Fruit fly (Drosophila melanogaster) whole organism, pupa: Measurements from ENCODE around the gene Klp31E.
A peak's percentile ranks its signal among the peaks of the same experiment; 100 is the strongest.

Experiments used
- CG10348 ChIP-seq: fragments of 200-800 bp; sonication (Bioruptor generic); IDR thresholded peaks from 2 replicates; pipeline ENCODE4 v1.3.6; 2022; ENCODE audit warnings: missing biosample characterization, missing genetic modification characterization
- CG12605 ChIP-seq: fragments of 200-800 bp; sonication (Bioruptor generic); IDR thresholded peaks from 2 replicates; pipeline ENCODE4 v1.3.6; 2022; ENCODE audit warnings: missing biosample characterization, missing genetic modification characterization
- CG13204 ChIP-seq: fragments of 200-800 bp; sonication (Bioruptor generic); optimal IDR thresholded peaks from 2 replicates; lab custom pipeline; 2018; ENCODE audit warnings: missing biosample characterization, mild to moderate bottlenecking, missing genetic modification characterization, moderate library complexity
- CG14655 ChIP-seq: fragments of 200-800 bp; sonication (Bioruptor generic); optimal IDR thresholded peaks from 3 replicates; lab custom pipeline; 2017; ENCODE audit warnings: mild to moderate bottlenecking, missing biosample characterization, missing genetic modification reagents, missing genetic modification characterization
- CG15710 ChIP-seq: fragments of 200-800 bp; sonication (Bioruptor generic); optimal IDR thresholded peaks from 2 replicates; lab custom pipeline; 2018; ENCODE audit warnings: missing biosample characterization, mild to moderate bottlenecking, missing genetic modification characterization, moderate library complexity
- CG17806 ChIP-seq: fragments of 200-800 bp; sonication (Bioruptor generic); optimal IDR thresholded peaks from 2 replicates; lab custom pipeline; 2018; ENCODE audit warnings: missing biosample characterization, mild to moderate bottlenecking, missing genetic modification characterization, moderate library complexity
- CG32121 ChIP-seq: fragments of 200-800 bp; sonication (Bioruptor generic); IDR thresholded peaks from 2 replicates; pipeline ENCODE4 v1.3.6; 2022; ENCODE audit warnings: missing biosample characterization, missing genetic modification characterization
- CG34367 ChIP-seq: fragments of 200-800 bp; sonication (Bioruptor generic); optimal IDR thresholded peaks from 2 replicates; lab custom pipeline; 2018; ENCODE audit warnings: missing biosample characterization, mild to moderate bottlenecking, missing genetic modification characterization
- CG4496 ChIP-seq: fragments of 200-800 bp; sonication (Bioruptor generic); IDR thresholded peaks from 3 replicates; pipeline ENCODE4 v1.3.6; 2022; ENCODE audit warnings: missing biosample characterization, missing genetic modification characterization
- CG8159 ChIP-seq: fragments of 200-800 bp; sonication (Bioruptor generic); optimal IDR thresholded peaks from 3 replicates; lab custom pipeline; 2018; ENCODE audit warnings: missing biosample characterization, mild to moderate bottlenecking, missing genetic modification characterization, moderate library complexity
- CG8301 ChIP-seq: fragments of 200-800 bp; sonication (Bioruptor generic); optimal IDR thresholded peaks from 2 replicates; lab custom pipeline; 2018; ENCODE audit warnings: missing biosample characterization, mild to moderate bottlenecking, missing genetic modification characterization
- CG9948 ChIP-seq: fragments of 200-800 bp; sonication (Bioruptor generic); optimal IDR thresholded peaks from 2 replicates; lab custom pipeline; 2018; ENCODE audit warnings: missing biosample characterization, mild to moderate bottlenecking, missing genetic modification characterization, moderate library complexity
- D1 ChIP-seq: fragments of 200-800 bp; sonication (Bioruptor generic); optimal IDR thresholded peaks from 2 replicates; lab custom pipeline; 2018; ENCODE audit warnings: missing biosample characterization, mild to moderate bottlenecking, missing genetic modification characterization, moderate library complexity
- EcR ChIP-seq: fragments of 200-800 bp; sonication (Bioruptor generic); optimal IDR thresholded peaks from 3 replicates; lab custom pipeline; 2019; ENCODE audit warnings: missing biosample characterization, missing genetic modification characterization, mild to moderate bottlenecking, moderate library complexity, missing genetic modification reagents
- Ets98B ChIP-seq: fragments of 200-800 bp; sonication (Bioruptor generic); IDR thresholded peaks from 2 replicates; pipeline ENCODE4 v1.3.6; 2022; ENCODE audit warnings: missing biosample characterization, missing genetic modification characterization
- Pif1A ChIP-seq: fragments of 200-800 bp; sonication (Bioruptor generic); optimal IDR thresholded peaks from 3 replicates; lab custom pipeline; 2016; ENCODE audit warnings: missing biosample characterization, missing genetic modification characterization
- Pif1B ChIP-seq: fragments of 200-800 bp; sonication (Bioruptor generic); optimal IDR thresholded peaks from 3 replicates; lab custom pipeline; 2016; ENCODE audit warnings: missing biosample characterization, missing genetic modification characterization
- Snoo ChIP-seq: fragments of 200-800 bp; sonication (Bioruptor generic); optimal IDR thresholded peaks from 3 replicates; lab custom pipeline; 2017; ENCODE audit warnings: missing biosample characterization, mild to moderate bottlenecking, missing genetic modification characterization, inconsistent platforms
- gl ChIP-seq: fragments of 200-800 bp; sonication (Bioruptor generic); optimal IDR thresholded peaks from 2 replicates; lab custom pipeline; 2018; ENCODE audit warnings: missing biosample characterization, mild to moderate bottlenecking, missing genetic modification characterization
- rn ChIP-seq: fragments of 200-800 bp; sonication (Bioruptor generic); IDR thresholded peaks from 2 replicates; pipeline ENCODE4 v1.3.6; 2022; ENCODE audit warnings: missing biosample characterization, missing genetic modification characterization

The Klp31E gene

DNA sequence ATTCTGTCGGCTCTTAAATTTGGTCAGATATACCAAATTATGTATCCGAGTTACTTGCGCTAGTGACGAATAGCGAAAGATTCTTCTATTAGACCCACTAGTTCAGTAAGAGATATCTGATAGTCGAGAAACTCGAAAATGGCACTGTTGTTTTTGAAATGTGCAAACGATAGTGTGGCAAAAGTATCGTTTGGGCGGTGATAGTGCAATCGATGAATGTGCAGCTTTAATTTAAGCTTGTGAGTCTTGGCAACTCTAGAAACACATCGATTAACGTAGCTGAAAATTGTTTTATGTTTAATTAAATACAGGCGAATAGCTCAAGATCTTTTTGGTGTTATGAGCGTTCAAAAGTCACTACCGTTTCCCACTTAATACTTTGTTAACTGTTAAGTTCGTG is 23.5 kb downstream of the Klp31E start, which contains the start of gene STUB1:
TSS of gene STUB1 (plus strand) at position 232 of the 400 bp plus-strand sequence.
- no peak for TF ChIP-seq CG4496 (GFP tag; lab: Robert Waterston, UW)
- no peak for TF ChIP-seq EcR (GFP tag; lab: Kevin White, UChicago)
- no peak for TF ChIP-seq Ets98B
- TF ChIP-seq Pif1B = no peak

DNA sequence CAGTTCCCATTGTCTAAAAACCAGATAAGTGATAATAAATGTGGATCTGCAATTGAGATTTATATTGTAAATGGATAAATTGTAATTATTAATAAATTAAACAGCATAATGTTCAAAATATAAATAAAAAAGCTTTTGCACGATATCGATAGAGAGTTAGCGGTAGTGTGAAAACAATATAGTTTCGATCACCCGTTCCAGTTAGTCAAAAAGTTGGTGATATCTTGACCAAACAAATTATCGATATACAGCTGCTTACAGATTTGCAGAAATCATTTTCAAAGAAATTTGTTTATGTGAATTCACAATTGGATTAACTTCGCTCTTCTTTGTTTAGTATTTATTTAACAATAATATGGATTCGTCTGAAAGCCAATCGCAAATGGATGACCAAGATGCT is 25.4 kb downstream of the Klp31E start, which contains the start of gene Nse4:
TSS of gene Nse4 (plus strand) at position 267 of the 400 bp plus-strand sequence.
- TF ChIP-seq CG17806 (tag; lab: Kevin White, UChicago) (no peak), CG14655 (no peak), Ets98B (no peak), gl (tag; lab: Kevin White, UChicago) (no peak), CG10348 (no peak), CG8159 (tag; lab: Kevin White, UChicago) (no peak), EcR (GFP tag; lab: Kevin White, UChicago) (no peak), CG8301 (tag; lab: Kevin White, UChicago) (no peak), CG34367 (tag; lab: Kevin White, UChicago) (no peak), Snoo (tag; lab: Kevin White, UChicago) (no peak), CG15710 (tag; lab: Kevin White, UChicago) (no peak), CG32121 (GFP tag; lab: Robert Waterston, UW) (no peak), CG12605 (GFP tag; lab: Robert Waterston, UW) (no peak), CG4496 (GFP tag; lab: Robert Waterston, UW) (no peak), Pif1A (GFP tag; lab: Kevin White, UChicago) (no peak), rn (GFP tag; lab: Robert Waterston, UW) (no peak)
- TF ChIP-seq, all 21 proteins: peak for 0

DNA sequence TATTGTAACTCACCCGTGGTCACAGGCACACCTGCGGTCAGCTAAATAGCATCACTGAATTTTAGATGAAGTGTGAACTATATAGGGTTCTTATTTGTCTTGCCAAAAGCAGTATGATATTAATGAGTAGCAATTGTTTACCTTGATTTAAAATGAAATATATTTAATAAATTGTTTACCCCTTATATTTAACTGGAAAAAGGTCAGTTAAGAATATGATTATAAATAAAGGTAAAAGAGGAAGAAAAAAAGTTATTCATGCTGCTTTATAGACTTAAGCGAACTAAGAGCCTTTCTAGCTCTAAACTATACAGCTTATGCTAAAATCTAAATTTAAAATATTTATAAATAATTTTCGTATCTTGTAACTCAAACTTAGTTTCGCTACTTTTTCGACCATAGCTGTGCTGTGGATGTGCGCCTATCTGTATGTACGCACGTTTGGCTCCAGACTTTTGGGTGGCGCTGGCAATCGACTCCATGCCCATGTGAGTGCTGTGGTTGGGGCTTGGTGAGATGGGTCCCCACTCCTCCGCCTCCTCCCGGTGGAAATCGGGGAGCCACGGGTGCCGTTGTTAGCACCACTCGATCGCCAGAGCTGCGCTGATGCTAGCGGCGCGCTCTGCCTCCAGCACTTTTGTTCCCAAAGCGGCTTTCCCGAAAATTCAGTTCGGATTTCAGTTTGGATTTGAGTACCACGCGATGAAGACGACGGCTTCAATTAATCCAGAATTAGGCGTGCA is 28.4 kb downstream of the Klp31E start, which contains the start of gene loh:
TSS of gene loh (plus strand) at position 487 of the 743 bp plus-strand sequence.
- no peak for TF ChIP-seq CG34367 (tag; lab: Kevin White, UChicago)
- TF ChIP-seq CG8301 (tag; lab: Kevin White, UChicago) = no peak
- no peak for TF ChIP-seq D1 (tag; lab: Kevin White, UChicago)
- TF ChIP-seq CG14655 = no peak
- TF ChIP-seq Ets98B = no peak
- TF ChIP-seq Snoo (tag; lab: Kevin White, UChicago) = peak; percentile 41
- TF ChIP-seq CG32121 (GFP tag; lab: Robert Waterston, UW) = no peak
- TF ChIP-seq, all 21 proteins: peak for 1

DNA sequence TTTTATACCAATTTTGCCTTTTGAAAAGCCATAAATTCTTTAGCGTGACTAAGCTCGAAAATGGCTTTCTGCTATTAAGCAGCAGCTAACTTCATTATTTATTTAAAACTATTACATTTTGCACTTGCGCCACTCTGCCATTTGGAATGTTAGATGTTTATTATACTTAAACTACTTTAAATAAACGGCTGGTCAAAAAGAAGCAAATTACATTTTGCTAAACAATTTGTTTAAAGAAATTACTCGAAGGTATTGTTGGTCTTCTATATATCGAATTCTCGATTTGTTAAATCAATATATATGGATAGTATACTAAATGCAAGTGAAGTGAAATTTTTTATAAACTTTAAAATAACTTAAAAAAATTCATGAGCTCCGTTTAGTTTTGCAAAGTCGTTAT is 38.5 kb downstream of the Klp31E start, which contains the start of gene ppk10:
TSS of gene ppk10 (minus strand) at position 101 of the 400 bp plus-strand sequence.
- TF ChIP-seq CG12605 (GFP tag; lab: Robert Waterston, UW) (no peak), CG8159 (tag; lab: Kevin White, UChicago) (no peak), Snoo (tag; lab: Kevin White, UChicago) (no peak), D1 (tag; lab: Kevin White, UChicago) (no peak), EcR (GFP tag; lab: Kevin White, UChicago) (no peak), CG17806 (tag; lab: Kevin White, UChicago) (no peak), CG13204 (GFP tag; lab: Kevin White, UChicago) (no peak), Pif1A (GFP tag; lab: Kevin White, UChicago) (no peak)
- TF ChIP-seq, all 21 proteins: peak for 0

DNA sequence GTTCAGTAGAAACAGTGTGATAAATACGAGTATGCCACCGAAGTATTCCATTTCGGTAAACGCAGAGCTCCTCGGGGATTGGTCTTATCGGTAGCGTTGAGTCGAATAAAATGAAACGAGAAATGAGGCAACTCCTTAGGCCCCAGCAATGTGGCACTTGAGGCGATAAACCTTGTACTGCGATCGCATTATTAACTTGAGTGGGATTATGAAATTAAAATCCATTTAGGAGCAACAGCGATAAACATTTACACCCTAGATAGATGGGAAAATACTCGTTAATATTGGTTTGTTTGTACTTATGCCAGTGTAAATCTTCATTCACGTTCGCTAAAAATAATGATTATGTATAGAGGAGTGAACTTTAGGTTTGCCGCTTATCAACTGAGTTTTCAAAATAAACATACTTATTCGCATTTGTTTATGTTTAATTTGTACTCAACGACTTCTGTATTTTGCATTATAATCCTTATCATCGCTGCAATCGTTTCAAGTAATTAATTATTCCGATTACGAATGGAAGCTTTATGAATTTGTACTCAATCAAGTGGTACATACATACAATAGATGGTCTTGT is 42.2 kb downstream of the Klp31E start:
- TF ChIP-seq CG32121 (GFP tag; lab: Robert Waterston, UW) = no peak
- TF ChIP-seq CG8301 (tag; lab: Kevin White, UChicago) = no peak
- TF ChIP-seq CG9948 (tag; lab: Kevin White, UChicago) = no peak
- TF ChIP-seq Ets98B = no peak
- TF ChIP-seq rn (GFP tag; lab: Robert Waterston, UW) = no peak
- no peak for TF ChIP-seq CG14655
- no peak for TF ChIP-seq CG13204 (GFP tag; lab: Kevin White, UChicago)
- TF ChIP-seq CG4496 (GFP tag; lab: Robert Waterston, UW) = no peak
- no peak for TF ChIP-seq Snoo (tag; lab: Kevin White, UChicago)
- no peak for TF ChIP-seq CG34367 (tag; lab: Kevin White, UChicago)
- TF ChIP-seq gl (tag; lab: Kevin White, UChicago) = no peak

DNA sequence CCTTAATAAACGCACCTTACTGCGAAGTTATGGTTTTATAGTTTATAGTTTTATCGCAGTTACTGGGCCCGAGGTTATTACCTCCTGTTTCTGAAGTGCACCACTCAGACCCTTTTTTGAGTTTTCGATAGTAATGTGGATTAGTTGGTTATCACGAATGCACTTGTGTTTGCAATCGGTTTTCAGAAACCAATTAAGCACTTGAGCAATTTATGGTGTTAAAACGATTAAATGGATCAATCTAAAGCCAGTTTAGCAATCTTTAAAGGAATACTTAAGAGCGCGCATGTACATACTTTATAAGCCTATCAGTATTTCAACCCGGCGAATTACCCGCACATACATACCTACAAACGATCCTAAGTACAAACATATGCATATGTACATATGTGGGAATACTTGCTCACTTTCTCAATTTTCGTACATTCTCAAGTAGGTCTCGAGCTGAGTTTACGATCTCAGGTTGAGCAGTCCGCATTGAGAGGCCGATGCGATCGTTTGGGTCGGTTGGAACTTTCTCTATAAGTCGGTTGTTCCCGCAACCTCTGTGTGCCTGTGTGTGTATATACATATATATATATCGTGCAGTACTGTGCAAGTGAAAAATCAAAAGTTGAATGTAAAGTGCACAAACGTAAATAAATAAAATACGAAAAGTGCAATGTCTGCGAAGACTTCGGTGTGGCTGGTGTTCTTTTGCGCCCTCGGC is 43.5 kb downstream of the Klp31E start, which contains the start of the genes LManI and LManII:
TSS of gene LManI (minus strand) at position 51 of the 709 bp plus-strand sequence.
TSS of gene LManII (plus strand) at position 468 of the 709 bp plus-strand sequence.
- TF ChIP-seq CG12605 (GFP tag; lab: Robert Waterston, UW) (peak; percentile 12; the same call in 1 of the 2 replicates), Pif1B (no peak)
